Fruit fly (Drosophila melanogaster) whole organism, embryonic: Measurements from ENCODE around the gene ClpP.

Source experiments
- CG10274 ChIP-seq: fragments of 200-800 bp; sonication (Bioruptor generic); optimal IDR thresholded peaks from 3 replicates; lab custom pipeline; 2017; ENCODE audit warnings: missing biosample characterization, mild to moderate bottlenecking, missing genetic modification characterization
- CG10321 ChIP-seq: fragments of 200-800 bp; sonication (Bioruptor generic); IDR thresholded peaks from 2 replicates; pipeline ENCODE4 v1.3.6; 2022; ENCODE audit warnings: missing biosample characterization, missing genetic modification characterization
- CG10565 ChIP-seq: fragments of 200-800 bp; sonication (Bioruptor generic); optimal IDR thresholded peaks from 3 replicates; lab custom pipeline; 2016; ENCODE audit warnings: missing biosample characterization, mild to moderate bottlenecking, missing genetic modification characterization
- CG11093 ChIP-seq: fragments of 200-800 bp; sonication (Bioruptor generic); IDR thresholded peaks from 3 replicates; pipeline ENCODE4 v1.3.6; 2022; ENCODE audit warnings: missing biosample characterization, missing genetic modification characterization
- CG13894 ChIP-seq: fragments of 200-800 bp; sonication (Bioruptor generic); optimal IDR thresholded peaks from 3 replicates; lab custom pipeline; 2018; ENCODE audit warnings: missing biosample characterization, mild to moderate bottlenecking, missing genetic modification characterization, moderate library complexity
- CG14441 ChIP-seq: fragments of 200-800 bp; sonication (Bioruptor generic); IDR thresholded peaks from 2 replicates; pipeline ENCODE4 v1.3.6; 2022; ENCODE audit warnings: missing biosample characterization, missing genetic modification characterization
- CG15601 ChIP-seq: fragments of 200-800 bp; sonication (Bioruptor generic); optimal IDR thresholded peaks from 3 replicates; lab custom pipeline; 2019; ENCODE audit warnings: missing biosample characterization, mild to moderate bottlenecking, missing genetic modification characterization, moderate library complexity
- CG18011 ChIP-seq: fragments of 200-800 bp; sonication (Bioruptor generic); optimal IDR thresholded peaks from 2 replicates; lab custom pipeline; 2017; ENCODE audit warnings: missing biosample characterization, missing genetic modification characterization, mild to moderate bottlenecking, moderate library complexity, missing genotype
- CG18599 ChIP-seq: fragments of 200-800 bp; sonication (Bioruptor generic); optimal IDR thresholded peaks from 3 replicates; lab custom pipeline; 2017; ENCODE audit warnings: missing biosample characterization, missing genetic modification characterization, mild to moderate bottlenecking, moderate library complexity, missing genetic modification reagents
- CG2889 ChIP-seq: fragments of 200-800 bp; sonication (Bioruptor generic); IDR thresholded peaks from 3 replicates; pipeline ENCODE4 v1.3.6; 2022; ENCODE audit warnings: missing biosample characterization, missing genetic modification characterization
- CG3163 ChIP-seq: fragments of 200-800 bp; sonication (Bioruptor generic); optimal IDR thresholded peaks from 3 replicates; lab custom pipeline; 2016; ENCODE audit warnings: missing biosample characterization, missing genetic modification characterization
- CG3838 ChIP-seq: fragments of 200-800 bp; sonication (Bioruptor generic); optimal IDR thresholded peaks from 3 replicates; lab custom pipeline; 2016; ENCODE audit warnings: missing biosample characterization, missing genetic modification characterization
- CG5953 ChIP-seq: fragments of 200-800 bp; sonication (Bioruptor generic); IDR thresholded peaks from 2 replicates; pipeline ENCODE4 v1.3.6; 2022; ENCODE audit warnings: missing biosample characterization, missing genetic modification characterization
- CG6175 ChIP-seq: fragments of 200-800 bp; sonication (Bioruptor generic); IDR thresholded peaks from 3 replicates; pipeline ENCODE4 v1.3.6; 2022; ENCODE audit warnings: missing biosample characterization, missing genetic modification characterization
- CG6272 ChIP-seq: fragments of 200-800 bp; sonication (Bioruptor generic); IDR thresholded peaks from 2 replicates; pipeline ENCODE4 v1.3.6; 2022; ENCODE audit warnings: missing biosample characterization, missing genetic modification characterization
- CG6813 ChIP-seq: fragments of 200-800 bp; sonication (Bioruptor generic); optimal IDR thresholded peaks from 2 replicates; lab custom pipeline; 2017; ENCODE audit warnings: missing biosample characterization, missing genetic modification characterization, mild to moderate bottlenecking, moderate library complexity, missing genetic modification reagents
- CG9797 ChIP-seq: fragments of 200-800 bp; sonication (Bioruptor generic); optimal IDR thresholded peaks from 3 replicates; lab custom pipeline; 2018; ENCODE audit warnings: missing biosample characterization, mild to moderate bottlenecking, missing genetic modification characterization
- Dbx ChIP-seq: fragments of 200-800 bp; sonication (Bioruptor generic); IDR thresholded peaks from 3 replicates; pipeline ENCODE4 v1.3.6; 2022; ENCODE audit warnings: missing biosample characterization, missing genetic modification characterization
- Dll ChIP-seq: fragments of 200-800 bp; sonication (Bioruptor generic); IDR thresholded peaks from 4 replicates; pipeline ENCODE4 v1.3.6; 2022; ENCODE audit warnings: missing biosample characterization, missing genetic modification characterization; ENCODE audit not compliant: partially characterized antibody
- Doc3 ChIP-seq: fragments of 200-800 bp; sonication (Bioruptor generic); IDR thresholded peaks from 3 replicates; pipeline ENCODE4 v1.3.6; 2022; ENCODE audit warnings: missing biosample characterization, missing genetic modification characterization; ENCODE audit not compliant: partially characterized antibody
- Eip74EF ChIP-seq, 2 experiments: fragments of 200-800 bp in 1 of 2; fragments of >200 bp in 1 of 2; sonication (Bioruptor generic) in 1 of 2; optimal IDR thresholded peaks; 2 replicates each; lab custom pipeline; 2017 to 2019; ENCODE audit warnings: missing biosample characterization in 2 of 2, missing genetic modification characterization in 2 of 2, mild to moderate bottlenecking in 1 of 2, moderate library complexity in 1 of 2
- HHEX ChIP-seq: fragments of 200-800 bp; sonication (Bioruptor generic); optimal IDR thresholded peaks from 3 replicates; lab custom pipeline; 2017; ENCODE audit warnings: missing biosample characterization, mild to moderate bottlenecking, missing genetic modification characterization, missing genetic modification reagents
- Hey ChIP-seq: fragments of 200-800 bp; sonication (Bioruptor generic); optimal IDR thresholded peaks from 3 replicates; lab custom pipeline; 2018; ENCODE audit warnings: missing biosample characterization, mild to moderate bottlenecking, missing genetic modification characterization
- Jarid2 ChIP-seq: fragments of 200-800 bp; sonication (Bioruptor generic); optimal IDR thresholded peaks from 3 replicates; lab custom pipeline; 2017; ENCODE audit warnings: mild to moderate bottlenecking, missing biosample characterization, missing genetic modification reagents, missing genetic modification characterization
- Lim3 ChIP-seq: fragments of 200-800 bp; sonication (Bioruptor generic); IDR thresholded peaks from 2 replicates; pipeline ENCODE4 v1.3.6; 2022; ENCODE audit warnings: missing biosample characterization, missing genetic modification characterization
- MESR4 ChIP-seq: fragments of 200-800 bp; sonication (Bioruptor generic); optimal IDR thresholded peaks from 2 replicates; lab custom pipeline; 2018; ENCODE audit warnings: missing biosample characterization, mild to moderate bottlenecking, missing genetic modification characterization, moderate library complexity
- Med ChIP-seq: fragments of 200-800 bp; sonication (Bioruptor generic); peaks from one replicate; lab custom pipeline; 2016; ENCODE audit warnings: missing biosample characterization, missing genetic modification characterization, mild to moderate bottlenecking, inconsistent platforms, moderate library complexity
- Mrtf ChIP-seq: fragments of 200-800 bp; sonication (Bioruptor generic); IDR thresholded peaks from 3 replicates; pipeline ENCODE4 v1.3.6; 2022; ENCODE audit warnings: missing biosample characterization, missing genetic modification characterization
- PHDP ChIP-seq: fragments of 200-800 bp; sonication (Bioruptor generic); optimal IDR thresholded peaks from 3 replicates; lab custom pipeline; 2018; ENCODE audit warnings: missing biosample characterization, mild to moderate bottlenecking, missing genetic modification characterization, moderate library complexity
- Poxn ChIP-seq: fragments of 200-800 bp; sonication (Bioruptor generic); IDR thresholded peaks from 2 replicates; pipeline ENCODE4 v1.3.6; 2022; ENCODE audit warnings: missing biosample characterization, missing genetic modification characterization
- Sin3A ChIP-seq: fragments of >200 bp; optimal IDR thresholded peaks from 2 replicates; lab custom pipeline; 2018
- Ssrp ChIP-seq: fragments of 200-800 bp; sonication (Bioruptor generic); optimal IDR thresholded peaks from 2 replicates; lab custom pipeline; 2018; ENCODE audit warnings: missing biosample characterization, mild to moderate bottlenecking, missing genetic modification characterization, moderate library complexity
- amos ChIP-seq: fragments of 200-800 bp; sonication (Bioruptor generic); IDR thresholded peaks from 2 replicates; pipeline ENCODE4 v1.3.6; 2022; ENCODE audit warnings: missing biosample characterization, missing genetic modification characterization; ENCODE audit not compliant: partially characterized antibody
- ase ChIP-seq: fragments of 200-800 bp; sonication (Bioruptor generic); IDR thresholded peaks from 3 replicates; pipeline ENCODE4 v1.3.6; 2022; ENCODE audit warnings: missing biosample characterization, missing genetic modification characterization
- br ChIP-seq: fragments of >200 bp; optimal IDR thresholded peaks from 2 replicates; lab custom pipeline; 2017
- eyg ChIP-seq: fragments of 200-800 bp; sonication (Bioruptor generic); optimal IDR thresholded peaks from 3 replicates; lab custom pipeline; 2016; ENCODE audit warnings: missing biosample characterization, missing genetic modification characterization
- gcm2 ChIP-seq: fragments of 200-800 bp; sonication (Bioruptor generic); optimal IDR thresholded peaks from 2 replicates; lab custom pipeline; 2016; ENCODE audit warnings: missing biosample characterization, missing genetic modification characterization
- gsb ChIP-seq: fragments of 200-800 bp; sonication (Bioruptor generic); IDR thresholded peaks from 2 replicates; pipeline ENCODE4 v1.3.6; 2022; ENCODE audit warnings: missing biosample characterization, missing genetic modification characterization
- h ChIP-seq: fragments of >200 bp; optimal IDR thresholded peaks from 2 replicates; lab custom pipeline; 2017
- hbn ChIP-seq: fragments of 200-800 bp; sonication (Bioruptor generic); IDR thresholded peaks from 2 replicates; pipeline ENCODE4 v1.3.6; 2022; ENCODE audit warnings: missing biosample characterization, missing genetic modification characterization; ENCODE audit not compliant: partially characterized antibody
- knrl ChIP-seq: fragments of 200-800 bp; sonication (Bioruptor generic); IDR thresholded peaks from 3 replicates; pipeline ENCODE4 v1.3.6; 2022; ENCODE audit warnings: missing biosample characterization, missing genetic modification characterization; ENCODE audit not compliant: partially characterized antibody
- nau ChIP-seq: fragments of 200-800 bp; sonication (Bioruptor generic); optimal IDR thresholded peaks from 3 replicates; lab custom pipeline; 2017; ENCODE audit warnings: missing biosample characterization, mild to moderate bottlenecking, missing genetic modification characterization, missing genetic modification reagents
- nerfin-2 ChIP-seq: fragments of 200-800 bp; sonication (Bioruptor generic); IDR thresholded peaks from 2 replicates; pipeline ENCODE4 v1.3.6; 2022; ENCODE audit warnings: missing biosample characterization, missing genetic modification characterization; ENCODE audit not compliant: partially characterized antibody
- oc ChIP-seq: fragments of 200-800 bp; sonication (Bioruptor generic); optimal IDR thresholded peaks from 2 replicates; lab custom pipeline; 2018; ENCODE audit warnings: missing biosample characterization, mild to moderate bottlenecking, missing genetic modification characterization, moderate library complexity
- p53 ChIP-seq: fragments of 200-800 bp; sonication (Bioruptor generic); optimal IDR thresholded peaks from 2 replicates; lab custom pipeline; 2016; ENCODE audit warnings: missing biosample characterization, missing genetic modification characterization
- pnt ChIP-seq: fragments of 200-800 bp; sonication (Bioruptor generic); optimal IDR thresholded peaks from 3 replicates; lab custom pipeline; 2016; ENCODE audit warnings: missing biosample characterization, missing genetic modification characterization
- pzg ChIP-seq: fragments of 200-800 bp; sonication (Bioruptor generic); optimal IDR thresholded peaks from 3 replicates; lab custom pipeline; 2018; ENCODE audit warnings: missing biosample characterization, mild to moderate bottlenecking, missing genetic modification characterization, moderate library complexity
- sim ChIP-seq: fragments of 200-800 bp; sonication (Bioruptor generic); IDR thresholded peaks from 2 replicates; pipeline ENCODE4 v1.3.6; 2022; ENCODE audit warnings: missing biosample characterization, missing genetic modification characterization
- slou ChIP-seq: fragments of 200-800 bp; sonication (Bioruptor generic); optimal IDR thresholded peaks from 3 replicates; lab custom pipeline; 2016; ENCODE audit warnings: missing biosample characterization, missing genetic modification characterization
- sqz ChIP-seq: fragments of 200-800 bp; sonication (Bioruptor generic); optimal IDR thresholded peaks from 3 replicates; lab custom pipeline; 2018; ENCODE audit warnings: missing biosample characterization, mild to moderate bottlenecking, missing genetic modification characterization
- unc-4 ChIP-seq: fragments of 200-800 bp; sonication (Bioruptor generic); IDR thresholded peaks from 2 replicates; pipeline ENCODE4 v1.3.6; 2022; ENCODE audit warnings: missing biosample characterization, missing genetic modification characterization; ENCODE audit not compliant: partially characterized antibody
- z ChIP-seq: fragments of 200-800 bp; sonication (Bioruptor generic); IDR thresholded peaks from 3 replicates; pipeline ENCODE4 v1.3.6; 2022; ENCODE audit warnings: missing biosample characterization, missing genetic modification characterization

Gene ClpP

DNA sequence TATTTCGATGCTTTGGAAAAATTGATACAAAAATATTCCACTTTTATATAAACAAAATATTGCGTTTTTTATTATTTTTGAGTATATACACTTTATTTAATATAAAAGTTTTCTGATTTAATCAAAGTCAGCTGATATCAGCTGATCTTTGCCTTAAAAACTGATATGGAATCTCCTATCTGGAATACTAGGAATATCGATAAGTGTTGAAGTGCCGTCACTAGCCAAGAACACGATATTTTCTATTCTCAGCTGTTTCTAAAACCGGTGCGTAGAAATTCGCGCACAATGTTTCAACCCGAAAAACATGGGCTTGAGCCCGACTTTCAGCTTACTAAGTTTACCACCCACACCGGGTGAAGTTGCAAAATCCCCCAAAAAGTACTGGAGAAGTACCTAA lies 14.1 kb upstream of the ClpP start, which contains the start of gene Sps2 (continued):
- no peak for TF ChIP-seq pnt (GFP tag; lab: Kevin White, UChicago)
- no peak for TF ChIP-seq Mrtf (GFP tag; lab: Robert Waterston, UW)
- TF ChIP-seq Doc3 (GFP tag; lab: Robert Waterston, UW), result peak; percentile 78
- TF ChIP-seq br, result no peak
- TF ChIP-seq ase (GFP tag; lab: Robert Waterston, UW), result no peak
- TF ChIP-seq z (GFP tag; lab: Robert Waterston, UW), result no peak
- TF ChIP-seq MESR4 (GFP tag; lab: Kevin White, UChicago), result peak; percentile 10
- no peak for TF ChIP-seq CG6175
- TF ChIP-seq CG3163, result no peak
- no peak for TF ChIP-seq Dbx (GFP tag; lab: Robert Waterston, UW)
- TF ChIP-seq p53, result no peak
- peak; percentile 82 for TF ChIP-seq Dll (GFP tag; lab: Robert Waterston, UW)
- TF ChIP-seq CG10274 (GFP tag; lab: Kevin White, UChicago), result no peak
- TF ChIP-seq hbn (GFP tag; lab: Robert Waterston, UW), result peak; percentile 68; the same call in 1 of the 2 replicates
- no peak for TF ChIP-seq HHEX (GFP tag; lab: Kevin White, UChicago)
- TF ChIP-seq Med (GFP tag; lab: Kevin White, UChicago), result peak; percentile 81
- TF ChIP-seq CG18011 (GFP tag; lab: Kevin White, UChicago), result no peak
- TF ChIP-seq PHDP (tag; lab: Kevin White, UChicago), result no peak
- TF ChIP-seq gcm2, result no peak
- peak; percentile 54 for TF ChIP-seq pzg (GFP tag; lab: Kevin White, UChicago)
- TF ChIP-seq amos (GFP tag; lab: Robert Waterston, UW), result peak; percentile 80; the same call in 1 of the 2 replicates
- peak; percentile 37; the same call in 1 of the 2 replicates for TF ChIP-seq CG14441
- no peak for TF ChIP-seq Poxn (GFP tag; lab: Robert Waterston, UW)
- TF ChIP-seq Eip74EF (GFP tag; optimal IDR thresholded peaks at IDR 0.05; lab: Kevin White, UChicago), result no peak
- no peak for TF ChIP-seq CG11093 (GFP tag; lab: Robert Waterston, UW)
- TF ChIP-seq sim (GFP tag; lab: Robert Waterston, UW), result no peak
- TF ChIP-seq slou (GFP tag; lab: Kevin White, UChicago), result no peak
- TF ChIP-seq CG15601 (tag; lab: Kevin White, UChicago), result peak; percentile 30
- no peak for TF ChIP-seq nau (GFP tag; lab: Kevin White, UChicago)
- no peak for TF ChIP-seq CG6813 (GFP tag; lab: Kevin White, UChicago)
- TF ChIP-seq oc (tag; lab: Kevin White, UChicago), result no peak
- no peak for TF ChIP-seq CG9797 (GFP tag; lab: Kevin White, UChicago)
- no peak for TF ChIP-seq CG2889 (GFP tag; lab: Robert Waterston, UW)
- TF ChIP-seq Sin3A (lab: Kevin White, UChicago), result no peak
- no peak for TF ChIP-seq nerfin-2 (GFP tag; lab: Robert Waterston, UW)
- TF ChIP-seq sqz, result no peak
- no peak for TF ChIP-seq CG10565 (GFP tag; lab: Kevin White, UChicago)
- TF ChIP-seq CG5953 (GFP tag; lab: Robert Waterston, UW), result no peak
- TF ChIP-seq knrl (GFP tag; lab: Robert Waterston, UW), result peak; percentile 75; the same call in 2 of the 3 replicates
- TF ChIP-seq unc-4 (GFP tag; lab: Robert Waterston, UW), result peak; percentile 78
- TF ChIP-seq CG6272, result no peak
- TF ChIP-seq Hey, result no peak
- TF ChIP-seq CG3838, result no peak
- no peak for TF ChIP-seq CG10321 (GFP tag; lab: Robert Waterston, UW)
- TF ChIP-seq h (lab: Kevin White, UChicago), result no peak
- no peak for TF ChIP-seq CG18599 (GFP tag; lab: Kevin White, UChicago)
- TF ChIP-seq gsb (GFP tag; lab: Robert Waterston, UW), result no peak
- TF ChIP-seq Jarid2, result no peak
- no peak for TF ChIP-seq CG13894
- no peak for TF ChIP-seq Lim3 (GFP tag; lab: Robert Waterston, UW)
- TF ChIP-seq Ssrp (tag; lab: Kevin White, UChicago), result no peak
- TF ChIP-seq eyg (GFP tag; lab: Kevin White, UChicago), result no peak
